Fruit fly (Drosophila melanogaster): Measurements from ENCODE around the gene sev.

The sev gene

DNA sequence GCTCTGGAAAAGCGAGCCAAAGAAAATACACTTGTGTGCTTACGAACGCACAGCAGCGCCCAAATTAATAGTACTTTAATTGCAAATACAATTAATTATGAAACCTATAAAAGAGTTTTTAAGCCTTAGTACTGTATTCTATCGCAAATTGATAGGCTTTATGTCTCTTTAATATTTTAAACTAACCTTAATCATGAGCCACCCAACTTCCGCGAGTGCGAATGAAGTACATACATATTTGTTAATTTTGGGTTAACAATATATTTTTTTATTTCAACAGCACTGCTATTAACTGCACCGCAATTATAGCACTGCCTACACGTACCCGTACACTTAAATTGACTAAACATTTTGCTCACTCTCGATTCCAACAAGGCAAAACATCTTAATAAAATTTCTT lies 4.9 kb downstream of the sev start (continued):
- no peak for TF ChIP-seq esn (GFP tag; optimal IDR thresholded peaks at IDR 0.05)
- TF ChIP-seq CG6854 (GFP tag; optimal IDR thresholded peaks at IDR 0.05), result no peak
- no peak for TF ChIP-seq fd85E (GFP tag; optimal IDR thresholded peaks at IDR 0.05)
- peak; percentile 80 for TF ChIP-seq Eip78C (GFP tag)
- peak; percentile 13 for TF ChIP-seq CG1621 (tag; optimal IDR thresholded peaks at IDR 0.05)
- TF ChIP-seq eg (GFP tag; IDR thresholded peaks at IDR 0.05), result peak; percentile 79
- peak; percentile 34 for TF ChIP-seq Ets96B (tag; optimal IDR thresholded peaks at IDR 0.05)
- TF ChIP-seq Sox15 (GFP tag; optimal IDR thresholded peaks at IDR 0.05), result no peak

- no peak for TF ChIP-seq CG7368 (GFP tag; optimal IDR thresholded peaks at IDR 0.05)
- peak; percentile 37 for TF ChIP-seq svp (GFP tag)
These were observed 19.8 kb downstream of the sev start, which contains the start of gene CG15203 for dm6 chrX:11066252-11066651. CG15203 (plus strand) TSS chrX:11066552.

- TF ChIP-seq Ets21C (GFP tag; optimal IDR thresholded peaks at IDR 0.05) (no peak), topi (GFP tag; optimal IDR thresholded peaks at IDR 0.05) (no peak), Met (GFP tag; optimal IDR thresholded peaks at IDR 0.05) (no peak), cyc (GFP tag; optimal IDR thresholded peaks at IDR 0.05) (no peak), Eip78C (GFP tag) (no peak), net (GFP tag; optimal IDR thresholded peaks at IDR 0.05) (no peak), ss (GFP tag; optimal IDR thresholded peaks at IDR 0.05) (no peak), esn (GFP tag; optimal IDR thresholded peaks at IDR 0.05) (no peak), fkh (GFP tag; optimal IDR thresholded peaks at IDR 0.05) (no peak), CG8632 (GFP tag; optimal IDR thresholded peaks at IDR 0.05) (no peak), pdm3 (GFP tag; optimal IDR thresholded peaks at IDR 0.05) (no peak), CG16779 (tag; optimal IDR thresholded peaks at IDR 0.05) (no peak), Hr38 (GFP tag; optimal IDR thresholded peaks at IDR 0.05) (no peak), salr (GFP tag; optimal IDR thresholded peaks at IDR 0.05) (no peak), achi (GFP tag; optimal IDR thresholded peaks at IDR 0.05) (no peak), CG6276 (GFP tag; optimal IDR thresholded peaks at IDR 0.05) (no peak), Sox14 (GFP tag; optimal IDR thresholded peaks at IDR 0.05) (no peak)
These were observed 23.0 kb downstream of the sev start, which contains the start of gene CG1537 for dm6 chrX:11063070-11063469. CG1537 (minus strand) TSS chrX:11063170.

DNA sequence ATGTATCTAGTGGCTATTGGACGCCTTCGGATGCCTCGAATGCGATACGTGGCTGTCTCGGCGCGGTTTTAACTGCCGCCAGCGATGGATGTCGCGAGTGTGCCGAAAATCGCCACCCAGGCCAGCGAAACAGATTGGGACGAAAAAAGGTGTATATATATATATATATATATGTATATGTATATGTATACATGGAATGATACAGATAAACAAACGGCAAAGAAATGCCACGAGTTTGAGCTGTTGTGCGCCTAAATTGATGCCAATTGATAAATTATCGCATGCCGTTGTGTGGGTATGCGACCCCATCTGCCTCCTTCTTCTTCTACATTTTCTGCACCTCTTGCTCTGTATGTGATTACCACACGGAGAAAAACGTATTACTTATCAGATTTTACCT lies 26.6 kb downstream of the sev start, which contains the start of gene CG1545:
TSS of gene CG1545 (minus strand) at position 101 of the 400 bp plus-strand sequence.
- TF ChIP-seq CG10631 (GFP tag; optimal IDR thresholded peaks at IDR 0.05) (no peak), svp (GFP tag) (no peak), CG6276 (GFP tag; optimal IDR thresholded peaks at IDR 0.05) (no peak), CG1621 (tag; optimal IDR thresholded peaks at IDR 0.05) (no peak), Lpt (GFP tag; optimal IDR thresholded peaks at IDR 0.05) (no peak), Gug (GFP tag; IDR thresholded peaks at IDR 0.05) (no peak), CG8319 (GFP tag; optimal IDR thresholded peaks at IDR 0.05) (no peak), dsx (GFP tag; optimal IDR thresholded peaks at IDR 0.05; ENCODE audit: poor library complexity, severe bottlenecking) (no peak), Ets21C (GFP tag; optimal IDR thresholded peaks at IDR 0.05) (no peak), CG8632 (GFP tag; optimal IDR thresholded peaks at IDR 0.05) (no peak), fd85E (GFP tag; optimal IDR thresholded peaks at IDR 0.05) (no peak), Smox (GFP tag; optimal IDR thresholded peaks at IDR 0.05) (no peak), CG16779 (tag; optimal IDR thresholded peaks at IDR 0.05) (no peak), Eip75B (GFP tag; optimal IDR thresholded peaks at IDR 0.05) (no peak)

DNA sequence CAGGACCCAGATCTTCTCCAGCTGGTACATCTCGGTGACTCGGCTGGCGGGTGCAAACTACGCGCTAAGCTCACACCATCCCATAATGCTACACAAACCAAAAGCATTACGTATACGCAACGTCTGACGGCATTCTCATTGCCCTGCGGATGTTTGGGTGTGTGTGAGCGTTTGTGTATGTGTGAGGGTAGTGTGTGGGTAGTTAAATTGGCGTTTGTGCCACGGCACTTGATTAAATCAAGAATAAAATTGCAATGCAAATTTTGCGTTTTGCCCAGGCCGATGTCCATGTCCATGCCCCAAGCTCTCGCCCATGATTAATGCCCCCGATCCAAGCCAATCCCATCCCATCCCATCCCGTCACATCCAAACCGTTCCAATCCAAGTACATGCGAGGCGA lies 32.6 kb downstream of the sev start, which contains the start of gene CG1552:
TSS of gene CG1552 (minus strand) at position 101 of the 400 bp plus-strand sequence.
- TF ChIP-seq Smox (GFP tag; optimal IDR thresholded peaks at IDR 0.05) (no peak), cyc (GFP tag; optimal IDR thresholded peaks at IDR 0.05) (no peak), Met (GFP tag; optimal IDR thresholded peaks at IDR 0.05) (no peak), CG8119 (GFP tag; IDR thresholded peaks at IDR 0.05) (no peak), achi (GFP tag; optimal IDR thresholded peaks at IDR 0.05) (no peak), CG3032 (tag; optimal IDR thresholded peaks at IDR 0.05) (no peak), salr (GFP tag; optimal IDR thresholded peaks at IDR 0.05) (no peak), Eip78C (GFP tag) (no peak), fd85E (GFP tag; optimal IDR thresholded peaks at IDR 0.05) (no peak), topi (GFP tag; optimal IDR thresholded peaks at IDR 0.05) (no peak), CG6792 (GFP tag; optimal IDR thresholded peaks at IDR 0.05) (no peak), vri (GFP tag; optimal IDR thresholded peaks at IDR 0.05) (no peak), dsx (GFP tag; optimal IDR thresholded peaks at IDR 0.05; ENCODE audit: poor library complexity, severe bottlenecking) (no peak), CG8632 (GFP tag; optimal IDR thresholded peaks at IDR 0.05) (no peak), Sox14 (GFP tag; optimal IDR thresholded peaks at IDR 0.05) (no peak), CG10631 (GFP tag; optimal IDR thresholded peaks at IDR 0.05) (no peak), fkh (GFP tag; optimal IDR thresholded peaks at IDR 0.05) (no peak)

Data from whole organism, prepupa.